Fruit fly (Drosophila melanogaster) whole organism, prepupa: Measurements from ENCODE around the gene Cpr72Ea.

Experiments used
- CG3032 ChIP-seq: fragments of 200-800 bp; optimal IDR thresholded peaks from 2 replicates; lab custom pipeline; 2019; ENCODE audit warnings: missing biosample characterization, mild to moderate bottlenecking, missing genetic modification characterization, moderate library complexity
- CG34406 ChIP-seq: fragments of 200-800 bp; sonication (Bioruptor generic); optimal IDR thresholded peaks from 3 replicates; lab custom pipeline; 2016; ENCODE audit warnings: missing biosample characterization, missing genetic modification characterization
- CG8119 ChIP-seq: fragments of 200-800 bp; sonication (Bioruptor generic); IDR thresholded peaks from 3 replicates; pipeline ENCODE4 v1.3.6; 2022; ENCODE audit warnings: missing biosample characterization, missing genetic modification characterization
- Eip93F ChIP-seq: fragments of 200-800 bp; sonication (Bioruptor generic); optimal IDR thresholded peaks from 2 replicates; lab custom pipeline; 2016; ENCODE audit warnings: missing biosample characterization, mild to moderate bottlenecking, missing genetic modification characterization
- Hr38 ChIP-seq: sonication (Bioruptor generic); optimal IDR thresholded peaks from 2 replicates; lab custom pipeline; 2016; ENCODE audit warnings: missing biosample characterization, missing genetic modification characterization
- OdsH ChIP-seq: fragments of 200-800 bp; sonication (Bioruptor generic); optimal IDR thresholded peaks from 3 replicates; lab custom pipeline; 2016; ENCODE audit warnings: missing biosample characterization, missing genetic modification characterization
- esn ChIP-seq: fragments of 200-800 bp; sonication (Bioruptor generic); optimal IDR thresholded peaks from 2 replicates; lab custom pipeline; 2016; ENCODE audit warnings: missing biosample characterization, mild to moderate bottlenecking, missing genetic modification characterization, moderate library complexity
- topi ChIP-seq: fragments of 200-800 bp; sonication (Bioruptor generic); optimal IDR thresholded peaks from 3 replicates; lab custom pipeline; 2016; ENCODE audit warnings: missing biosample characterization, missing genetic modification characterization

dm6 chr3L:16330740-16331139 lies 31.7 kb upstream of the Cpr72Ea start, which contains the start of gene CG33060:
- TF ChIP-seq topi (no peak), Hr38 (GFP tag; lab: Kevin White, UChicago) (no peak), OdsH (GFP tag; lab: Kevin White, UChicago) (no peak), esn (GFP tag; lab: Kevin White, UChicago) (no peak), CG3032 (tag; lab: Kevin White, UChicago) (no peak), CG34406 (GFP tag; lab: Kevin White, UChicago) (no peak), Eip93F (GFP tag; lab: Kevin White, UChicago) (no peak), CG8119 (no peak)
